Fruit fly (Drosophila melanogaster) whole organism, prepupa: ENCODE measurements around the gene CG15522.

Source experiments
- Blimp-1 ChIP-seq: fragments of 200-800 bp; sonication (Bioruptor generic); optimal IDR thresholded peaks from 3 replicates; lab custom pipeline; 2017; ENCODE audit warnings: missing biosample characterization, missing genetic modification characterization, mild to moderate bottlenecking, moderate library complexity, missing genetic modification reagents
- CG10631 ChIP-seq: fragments of 200-800 bp; sonication (Bioruptor generic); optimal IDR thresholded peaks from 2 replicates; lab custom pipeline; 2016; ENCODE audit warnings: missing biosample characterization, missing genetic modification characterization
- CG10669 ChIP-seq: fragments of 200-800 bp; sonication (Bioruptor generic); optimal IDR thresholded peaks from 3 replicates; lab custom pipeline; 2018; ENCODE audit warnings: missing biosample characterization, mild to moderate bottlenecking, missing genetic modification characterization, moderate library complexity
- CG11294 ChIP-seq: fragments of 200-800 bp; sonication (Bioruptor generic); IDR thresholded peaks from 2 replicates; pipeline ENCODE4 v1.3.6; 2022; ENCODE audit warnings: missing biosample characterization, missing genetic modification characterization
- CG11762 ChIP-seq: fragments of 200-800 bp; sonication (Bioruptor generic); optimal IDR thresholded peaks from 3 replicates; lab custom pipeline; 2016; ENCODE audit warnings: missing biosample characterization, missing genetic modification characterization; ENCODE audit not compliant: insufficient read depth
- CG11902 ChIP-seq: fragments of 200-800 bp; sonication (Bioruptor generic); optimal IDR thresholded peaks from 3 replicates; lab custom pipeline; 2016; ENCODE audit warnings: missing biosample characterization, missing genetic modification characterization
- CG15336 ChIP-seq: fragments of 200-800 bp; sonication (Bioruptor generic); IDR thresholded peaks from 2 replicates; pipeline ENCODE4 v1.3.6; 2022; ENCODE audit warnings: missing biosample characterization, missing genetic modification characterization
- CG1621 ChIP-seq: fragments of 200-800 bp; sonication (Bioruptor generic); optimal IDR thresholded peaks from 3 replicates; lab custom pipeline; 2018; ENCODE audit warnings: missing biosample characterization, mild to moderate bottlenecking, missing genetic modification characterization
- CG3032 ChIP-seq: fragments of 200-800 bp; optimal IDR thresholded peaks from 2 replicates; lab custom pipeline; 2019; ENCODE audit warnings: missing biosample characterization, mild to moderate bottlenecking, missing genetic modification characterization, moderate library complexity
- CG31627 ChIP-seq: fragments of 200-800 bp; sonication (Bioruptor generic); optimal IDR thresholded peaks from 3 replicates; lab custom pipeline; 2016; ENCODE audit warnings: missing biosample characterization, missing genetic modification characterization
- CG32006 ChIP-seq: fragments of 200-800 bp; sonication (Bioruptor generic); optimal IDR thresholded peaks from 3 replicates; lab custom pipeline; 2017; ENCODE audit warnings: missing biosample characterization, mild to moderate bottlenecking, missing genetic modification characterization
- CG34406 ChIP-seq: fragments of 200-800 bp; sonication (Bioruptor generic); optimal IDR thresholded peaks from 3 replicates; lab custom pipeline; 2016; ENCODE audit warnings: missing biosample characterization, missing genetic modification characterization
- CG3919 ChIP-seq: fragments of 200-800 bp; sonication (Bioruptor generic); optimal IDR thresholded peaks from 3 replicates; lab custom pipeline; 2016; ENCODE audit warnings: missing biosample characterization, missing genetic modification characterization
- CG4318 ChIP-seq: fragments of 200-800 bp; sonication (Bioruptor generic); optimal IDR thresholded peaks from 3 replicates; lab custom pipeline; 2017; ENCODE audit warnings: missing biosample characterization, mild to moderate bottlenecking, missing genetic modification characterization
- CG6163 ChIP-seq: fragments of 200-800 bp; sonication (Bioruptor generic); IDR thresholded peaks from 3 replicates; pipeline ENCODE4 v1.3.6; 2022; ENCODE audit warnings: missing biosample characterization, missing genetic modification characterization
- CG6276 ChIP-seq: fragments of 200-800 bp; sonication (Bioruptor generic); optimal IDR thresholded peaks from 2 replicates; lab custom pipeline; 2017; ENCODE audit warnings: missing biosample characterization, mild to moderate bottlenecking, missing genetic modification characterization
- CG6792 ChIP-seq: fragments of 200-800 bp; sonication (Bioruptor generic); optimal IDR thresholded peaks from 3 replicates; lab custom pipeline; 2016; ENCODE audit warnings: missing biosample characterization, missing genetic modification characterization
- CG6808 ChIP-seq: fragments of 200-800 bp; sonication (Bioruptor generic); optimal IDR thresholded peaks from 3 replicates; lab custom pipeline; 2017; ENCODE audit warnings: missing biosample characterization, missing genetic modification characterization, mild to moderate bottlenecking, moderate library complexity, missing genetic modification reagents
- CG6854 ChIP-seq: fragments of 200-800 bp; sonication (Bioruptor generic); optimal IDR thresholded peaks from 2 replicates; lab custom pipeline; 2017; ENCODE audit warnings: missing biosample characterization, mild to moderate bottlenecking, missing genetic modification characterization
- CG7368 ChIP-seq: fragments of 200-800 bp; sonication (Bioruptor generic); optimal IDR thresholded peaks from 3 replicates; lab custom pipeline; 2016; ENCODE audit warnings: missing biosample characterization, missing genetic modification characterization
- CG8119 ChIP-seq: fragments of 200-800 bp; sonication (Bioruptor generic); IDR thresholded peaks from 3 replicates; pipeline ENCODE4 v1.3.6; 2022; ENCODE audit warnings: missing biosample characterization, missing genetic modification characterization
- CG9139 ChIP-seq: fragments of 200-800 bp; sonication (Bioruptor generic); optimal IDR thresholded peaks from 3 replicates; lab custom pipeline; 2017; ENCODE audit warnings: missing biosample characterization, mild to moderate bottlenecking, missing genetic modification characterization
- Eip78C ChIP-seq: fragments of 200-800 bp; sonication (Bioruptor generic); peaks from one replicate; lab custom pipeline; 2016; ENCODE audit warnings: missing biosample characterization, missing genetic modification characterization
- Ets21C ChIP-seq: fragments of 200-800 bp; sonication (Bioruptor generic); optimal IDR thresholded peaks from 3 replicates; lab custom pipeline; 2016; ENCODE audit warnings: missing biosample characterization, missing genetic modification characterization
- Gug ChIP-seq: fragments of 200-800 bp; sonication (Bioruptor generic); IDR thresholded peaks from 2 replicates; pipeline ENCODE4 v1.3.6; 2022; ENCODE audit warnings: missing biosample characterization, missing genetic modification characterization
- Hr4 ChIP-seq: fragments of 200-800 bp; sonication (Bioruptor generic); optimal IDR thresholded peaks from 3 replicates; lab custom pipeline; 2016; ENCODE audit warnings: missing biosample characterization, missing genetic modification characterization
- Lpt ChIP-seq: fragments of 200-800 bp; sonication (Bioruptor generic); optimal IDR thresholded peaks from 3 replicates; lab custom pipeline; 2016; ENCODE audit warnings: missing biosample characterization, missing genetic modification characterization
- OdsH ChIP-seq: fragments of 200-800 bp; sonication (Bioruptor generic); optimal IDR thresholded peaks from 3 replicates; lab custom pipeline; 2016; ENCODE audit warnings: missing biosample characterization, missing genetic modification characterization
- Smox ChIP-seq: fragments of 200-800 bp; sonication (Bioruptor generic); optimal IDR thresholded peaks from 3 replicates; lab custom pipeline; 2016; ENCODE audit warnings: missing biosample characterization, missing genetic modification characterization
- Sox102F ChIP-seq: fragments of 200-800 bp; sonication (Bioruptor generic); optimal IDR thresholded peaks from 2 replicates; lab custom pipeline; 2016; ENCODE audit warnings: missing biosample characterization, mild to moderate bottlenecking, missing genetic modification characterization
- achi ChIP-seq: fragments of 200-800 bp; sonication (Bioruptor generic); optimal IDR thresholded peaks from 3 replicates; lab custom pipeline; 2016; ENCODE audit warnings: missing biosample characterization, missing genetic modification characterization
- cyc ChIP-seq: fragments of 200-800 bp; sonication (Bioruptor generic); optimal IDR thresholded peaks from 3 replicates; lab custom pipeline; 2016; ENCODE audit warnings: missing biosample characterization, missing genetic modification characterization
- dac ChIP-seq: fragments of 200-800 bp; sonication (Bioruptor generic); optimal IDR thresholded peaks from 2 replicates; lab custom pipeline; 2017; ENCODE audit warnings: missing biosample characterization, mild to moderate bottlenecking, missing genetic modification characterization
- eg ChIP-seq: fragments of 200-800 bp; sonication (Bioruptor generic); IDR thresholded peaks from 3 replicates; pipeline ENCODE4 v1.3.6; 2022; ENCODE audit warnings: missing biosample characterization, missing genetic modification characterization
- fkh ChIP-seq: fragments of 200-800 bp; sonication (Bioruptor generic); optimal IDR thresholded peaks from 3 replicates; lab custom pipeline; 2017; ENCODE audit warnings: missing biosample characterization, mild to moderate bottlenecking, missing genetic modification characterization, moderate library complexity
- net ChIP-seq: fragments of 200-800 bp; sonication (Bioruptor generic); optimal IDR thresholded peaks from 3 replicates; lab custom pipeline; 2016; ENCODE audit warnings: missing biosample characterization, missing genetic modification characterization
- pdm3 ChIP-seq: fragments of 200-800 bp; sonication (Bioruptor generic); optimal IDR thresholded peaks from 3 replicates; lab custom pipeline; 2016; ENCODE audit warnings: missing biosample characterization, missing genetic modification characterization
- salr ChIP-seq, 2 experiments: fragments of 200-800 bp; sonication (Bioruptor generic); optimal IDR thresholded peaks; 3 replicates each; lab custom pipeline; 2016 to 2018; ENCODE audit warnings: missing biosample characterization in 2 of 2, missing genetic modification characterization in 2 of 2, mild to moderate bottlenecking in 1 of 2
- spab ChIP-seq: fragments of 200-800 bp; sonication (Bioruptor generic); optimal IDR thresholded peaks from 2 replicates; lab custom pipeline; 2017; ENCODE audit warnings: missing biosample characterization, mild to moderate bottlenecking, missing genetic modification characterization, missing genetic modification reagents
- ss ChIP-seq, 2 experiments: fragments of 200-800 bp; sonication (Bioruptor generic); optimal IDR thresholded peaks; 2 replicates in 1 of 2; 3 replicates in 1 of 2; lab custom pipeline; 2017 to 2018; ENCODE audit warnings: mild to moderate bottlenecking in 2 of 2, missing biosample characterization in 2 of 2, missing genetic modification characterization in 2 of 2, moderate library complexity in 1 of 2
- svp ChIP-seq: fragments of 200-800 bp; sonication (Bioruptor generic); peaks from one replicate; lab custom pipeline; 2016; ENCODE audit warnings: missing biosample characterization, missing genetic modification characterization
- topi ChIP-seq: fragments of 200-800 bp; sonication (Bioruptor generic); optimal IDR thresholded peaks from 3 replicates; lab custom pipeline; 2016; ENCODE audit warnings: missing biosample characterization, missing genetic modification characterization
- vri ChIP-seq: fragments of 200-800 bp; sonication (Bioruptor generic); optimal IDR thresholded peaks from 3 replicates; lab custom pipeline; 2016; ENCODE audit warnings: missing biosample characterization, mild to moderate bottlenecking, missing genetic modification characterization

Gene CG15522

dm6 chr3R:29926955-29927354 is at the start of gene CG15522:
Gene CG15522, plus strand, starts transcription at chr3R:29927255.
- no peak for TF ChIP-seq cyc (GFP tag; lab: Kevin White, UChicago)
- no peak for TF ChIP-seq Smox (GFP tag; lab: Kevin White, UChicago)
- TF ChIP-seq CG31627 (GFP tag; lab: Kevin White, UChicago) = no peak
- no peak for TF ChIP-seq CG1621 (tag; lab: Kevin White, UChicago)
- no peak for TF ChIP-seq Ets21C
- no peak for TF ChIP-seq CG10631 (GFP tag; lab: Kevin White, UChicago)
- no peak for TF ChIP-seq Sox102F (GFP tag; lab: Kevin White, UChicago)
- TF ChIP-seq salr (GFP tag; optimal IDR thresholded peaks at IDR 0.05; lab: Kevin White, UChicago) = no peak
- TF ChIP-seq vri (GFP tag; lab: Kevin White, UChicago) = no peak
- TF ChIP-seq CG7368 (GFP tag; lab: Kevin White, UChicago) = no peak
- no peak for TF ChIP-seq CG34406 (GFP tag; lab: Kevin White, UChicago)
- no peak for TF ChIP-seq spab
- TF ChIP-seq dac = no peak
- TF ChIP-seq Hr4 (GFP tag; lab: Kevin White, UChicago) = no peak
- no peak for TF ChIP-seq CG11902 (GFP tag; lab: Kevin White, UChicago)
- TF ChIP-seq CG6808 (GFP tag; lab: Kevin White, UChicago) = no peak
- TF ChIP-seq CG9139 (GFP tag; lab: Kevin White, UChicago) = no peak
- no peak for TF ChIP-seq CG11294 (GFP tag; lab: Robert Waterston, UW)
- TF ChIP-seq topi (GFP tag; lab: Kevin White, UChicago) = no peak

- no peak for TF ChIP-seq CG6854 (GFP tag; lab: Kevin White, UChicago)
- TF ChIP-seq ss (GFP tag; optimal IDR thresholded peaks at IDR 0.05; lab: Kevin White, UChicago) = peak in 1 of 2 experiments; percentile 22
These were observed 46.7 kb upstream of the CG15522 start for dm6 chr3R:29880306-29880705.

dm6 chr3R:29891183-29891582 is 35.9 kb upstream of the CG15522 start:
- TF ChIP-seq achi (GFP tag; lab: Kevin White, UChicago) (no peak), fkh (GFP tag; lab: Kevin White, UChicago) (peak; percentile 76)

- TF ChIP-seq fkh (GFP tag; lab: Kevin White, UChicago) (no peak), CG34406 (GFP tag; lab: Kevin White, UChicago) (no peak)
These were observed 34.0 kb upstream of the CG15522 start for dm6 chr3R:29893030-29893429.

dm6 chr3R:29894393-29894792 is 32.7 kb upstream of the CG15522 start:
- peak; percentile 34; the same call in 2 of the 3 replicates for TF ChIP-seq CG6163
- TF ChIP-seq OdsH (GFP tag; lab: Kevin White, UChicago) = peak; percentile 30
- no peak for TF ChIP-seq Blimp-1 (GFP tag; lab: Kevin White, UChicago)
- peak; percentile 26 for TF ChIP-seq CG3919 (GFP tag; lab: Kevin White, UChicago)
- peak; percentile 21 for TF ChIP-seq CG10631 (GFP tag; lab: Kevin White, UChicago)
- TF ChIP-seq Gug = peak; percentile 80
- TF ChIP-seq Hr4 (GFP tag; lab: Kevin White, UChicago) = peak; percentile 79
- peak; percentile 46 for TF ChIP-seq achi (GFP tag; lab: Kevin White, UChicago)
- TF ChIP-seq CG8119 (GFP tag; lab: Robert Waterston, UW) = peak; percentile 83
- TF ChIP-seq pdm3 (GFP tag; lab: Kevin White, UChicago) = peak; percentile 19
- TF ChIP-seq CG11902 (GFP tag; lab: Kevin White, UChicago) = no peak
- peak; percentile 60 for TF ChIP-seq CG32006 (GFP tag; lab: Kevin White, UChicago)
- peak; percentile 81 for TF ChIP-seq CG15336 (GFP tag; lab: Robert Waterston, UW)
- no peak for TF ChIP-seq CG3032 (tag; lab: Kevin White, UChicago)
- TF ChIP-seq eg (GFP tag; lab: Robert Waterston, UW) = peak; percentile 78
- TF ChIP-seq Lpt (GFP tag; lab: Kevin White, UChicago) = no peak
- TF ChIP-seq CG6792 = no peak
- peak; percentile 72 for TF ChIP-seq CG11294 (GFP tag; lab: Robert Waterston, UW)
- peak in 1 of 2 experiments; percentile 25 for TF ChIP-seq salr (GFP tag; optimal IDR thresholded peaks at IDR 0.05; lab: Kevin White, UChicago)
- peak; percentile 22 for TF ChIP-seq CG4318 (GFP tag; lab: Kevin White, UChicago)
- TF ChIP-seq CG11762 (GFP tag; lab: Kevin White, UChicago) = no peak
- no peak for TF ChIP-seq ss (GFP tag; optimal IDR thresholded peaks at IDR 0.05; lab: Kevin White, UChicago)
- TF ChIP-seq net = no peak
- TF ChIP-seq Eip78C (GFP tag; lab: Kevin White, UChicago) = peak; percentile 73
- TF ChIP-seq CG10669 (GFP tag; lab: Kevin White, UChicago) = no peak
- peak; percentile 56 for TF ChIP-seq CG6276
- TF ChIP-seq svp (GFP tag; lab: Kevin White, UChicago) = no peak
